Fruit fly (Drosophila melanogaster) whole organism, wandering third instar larva: ENCODE results near the gene Eig71Eh.

Experiments used
- Abd-B ChIP-seq: fragments of >200 bp; optimal IDR thresholded peaks from 2 replicates; lab custom pipeline; 2017; ENCODE audit warnings: missing biosample characterization, missing genetic modification characterization
- CG32264 ChIP-seq: fragments of 200-800 bp; sonication (Bioruptor generic); optimal IDR thresholded peaks from 2 replicates; lab custom pipeline; 2016; ENCODE audit warnings: missing biosample characterization, missing genetic modification characterization
- CG9705 ChIP-seq: fragments of 200-800 bp; sonication (Bioruptor generic); optimal IDR thresholded peaks from 2 replicates; lab custom pipeline; 2018; ENCODE audit warnings: missing biosample characterization, mild to moderate bottlenecking, missing genetic modification characterization
- CrebA ChIP-seq: fragments of 200-800 bp; sonication (Bioruptor generic); optimal IDR thresholded peaks from 2 replicates; lab custom pipeline; 2016; ENCODE audit warnings: missing biosample characterization, mild to moderate bottlenecking, missing genetic modification characterization, borderline replicate concordance
- Dfd ChIP-seq: fragments of >200 bp; optimal IDR thresholded peaks from 2 replicates; lab custom pipeline; 2017; ENCODE audit warnings: missing biosample characterization, missing genetic modification characterization
- Dif ChIP-seq: fragments of 200-275, 200-300 bp; sonication (Bioruptor generic); optimal IDR thresholded peaks from 2 replicates; lab custom pipeline; 2018; ENCODE audit warnings: missing biosample characterization, missing genetic modification characterization; ENCODE audit not compliant: partially characterized antibody
- GATAd ChIP-seq: sonication (Bioruptor generic); optimal IDR thresholded peaks from 2 replicates; lab custom pipeline; 2016; ENCODE audit warnings: missing biosample characterization, missing genetic modification characterization
- HLH106 ChIP-seq: fragments of 200-800 bp; optimal IDR thresholded peaks from 3 replicates; lab custom pipeline; 2019; ENCODE audit warnings: missing biosample characterization, mild to moderate bottlenecking, missing genetic modification characterization, moderate library complexity
- Hnf4 ChIP-seq: fragments of 200-800 bp; sonication (Bioruptor generic); optimal IDR thresholded peaks from 2 replicates; lab custom pipeline; 2016; ENCODE audit warnings: missing biosample characterization, mild to moderate bottlenecking, missing genetic modification characterization
- Hr78 ChIP-seq: fragments of >200 bp; optimal IDR thresholded peaks from 2 replicates; lab custom pipeline; 2017; ENCODE audit warnings: missing biosample characterization, missing genetic modification characterization
- Jra ChIP-seq: sonication (Bioruptor generic); optimal IDR thresholded peaks from 2 replicates; lab custom pipeline; 2016; ENCODE audit warnings: missing biosample characterization, missing genetic modification characterization
- Mio ChIP-seq: sonication (Bioruptor generic); optimal IDR thresholded peaks from 2 replicates; lab custom pipeline; 2016; ENCODE audit warnings: missing biosample characterization, missing genetic modification characterization
- Myc ChIP-seq: fragments of >200 bp; optimal IDR thresholded peaks from 2 replicates; lab custom pipeline; 2017
- N ChIP-seq: fragments of >200 bp; optimal IDR thresholded peaks from 2 replicates; lab custom pipeline; 2018; ENCODE audit warnings: missing biosample characterization, missing external identifiers, missing genetic modification characterization
- OdsH ChIP-seq: fragments of 200-800 bp; sonication (Bioruptor generic); optimal IDR thresholded peaks from 2 replicates; lab custom pipeline; 2016; ENCODE audit warnings: missing biosample characterization, mild to moderate bottlenecking, missing genetic modification characterization
- Rel ChIP-seq, 2 experiments: fragments of 200-800 bp; sonication (Bioruptor generic) in 1 of 2; optimal IDR thresholded peaks; 2 replicates in 1 of 2; 3 replicates in 1 of 2; lab custom pipeline; 2016 to 2019; ENCODE audit warnings: mild to moderate bottlenecking in 2 of 2, missing biosample characterization in 2 of 2, missing genetic modification characterization in 2 of 2, moderate library complexity in 1 of 2
- Sp1 ChIP-seq: fragments of 200-800 bp; sonication (Bioruptor generic); optimal IDR thresholded peaks from 3 replicates; lab custom pipeline; 2019; ENCODE audit warnings: missing biosample characterization, mild to moderate bottlenecking, missing genetic modification characterization, moderate library complexity
- Vsx2 ChIP-seq: fragments of 200-300, 225-300 bp; sonication (Bioruptor generic); optimal IDR thresholded peaks from 2 replicates; lab custom pipeline; 2018; ENCODE audit warnings: missing biosample characterization, missing genetic modification characterization; ENCODE audit not compliant: partially characterized antibody
- br ChIP-seq: fragments of 200-800 bp; sonication (Bioruptor generic); optimal IDR thresholded peaks from 2 replicates; lab custom pipeline; 2016; ENCODE audit warnings: missing biosample characterization, missing genetic modification characterization
- brk ChIP-seq: fragments of 200-800 bp; sonication (Bioruptor generic); optimal IDR thresholded peaks from 2 replicates; lab custom pipeline; 2016; ENCODE audit warnings: missing biosample characterization, mild to moderate bottlenecking, missing genetic modification characterization
- dl ChIP-seq, 2 experiments: fragments of 175-275, 200-275 bp in 1 of 2; fragments of 200-275 bp in 1 of 2; sonication (Bioruptor generic); optimal IDR thresholded peaks; lab custom pipeline; 2018; ENCODE audit warnings: mild to moderate bottlenecking in 2 of 2, missing biosample characterization in 2 of 2, missing genetic modification characterization in 2 of 2, moderate library complexity in 2 of 2; ENCODE audit not compliant: partially characterized antibody in 2 of 2, insufficient read depth in 1 of 2
- dsf ChIP-seq: sonication (Bioruptor generic); optimal IDR thresholded peaks from 2 replicates; lab custom pipeline; 2016; ENCODE audit warnings: missing biosample characterization, missing genetic modification characterization, borderline replicate concordance
- foxo ChIP-seq, 2 experiments: fragments of 200-800 bp; sonication (Bioruptor generic); optimal IDR thresholded peaks; 2 replicates in 1 of 2; 3 replicates in 1 of 2; lab custom pipeline; 2016 to 2017; ENCODE audit warnings: missing biosample characterization in 2 of 2, missing genetic modification characterization in 2 of 2
- h ChIP-seq: fragments of 200-800 bp; sonication (Bioruptor generic); optimal IDR thresholded peaks from 3 replicates; lab custom pipeline; 2016; ENCODE audit warnings: missing biosample characterization, mild to moderate bottlenecking, missing genetic modification characterization
- jim ChIP-seq: fragments of 175-275, 200-325 bp; sonication (Bioruptor generic); optimal IDR thresholded peaks from 2 replicates; lab custom pipeline; 2016; ENCODE audit warnings: missing biosample characterization, mild to moderate bottlenecking, missing genetic modification characterization
- lola ChIP-seq: fragments of >200 bp; optimal IDR thresholded peaks from 2 replicates; lab custom pipeline; 2017; ENCODE audit warnings: missing biosample characterization, missing genetic modification characterization
- pan ChIP-seq: fragments of >200 bp; optimal IDR thresholded peaks from 2 replicates; lab custom pipeline; 2017
- rgr ChIP-seq: fragments of 200-800 bp; sonication (Bioruptor generic); optimal IDR thresholded peaks from 3 replicates; lab custom pipeline; 2016; ENCODE audit warnings: missing biosample characterization, mild to moderate bottlenecking, missing genetic modification characterization
- sage ChIP-seq: fragments of 200-800 bp; sonication (Bioruptor generic); optimal IDR thresholded peaks from 2 replicates; lab custom pipeline; 2016; ENCODE audit warnings: missing biosample characterization, mild to moderate bottlenecking, missing genetic modification characterization
- sv ChIP-seq: fragments of 200-800 bp; sonication (Bioruptor generic); optimal IDR thresholded peaks from 3 replicates; lab custom pipeline; 2016; ENCODE audit warnings: missing biosample characterization, missing genetic modification characterization
- tai ChIP-seq: sonication (Bioruptor generic); optimal IDR thresholded peaks from 2 replicates; lab custom pipeline; 2016; ENCODE audit warnings: missing biosample characterization, missing genetic modification characterization
- usp ChIP-seq: fragments of >200 bp; optimal IDR thresholded peaks from 2 replicates; lab custom pipeline; 2017; ENCODE audit warnings: missing biosample characterization, missing genetic modification characterization
- woc ChIP-seq: sonication (Bioruptor generic); optimal IDR thresholded peaks from 2 replicates; lab custom pipeline; 2016; ENCODE audit warnings: missing biosample characterization, mild to moderate bottlenecking, missing genetic modification characterization

The Eig71Eh gene

DNA sequence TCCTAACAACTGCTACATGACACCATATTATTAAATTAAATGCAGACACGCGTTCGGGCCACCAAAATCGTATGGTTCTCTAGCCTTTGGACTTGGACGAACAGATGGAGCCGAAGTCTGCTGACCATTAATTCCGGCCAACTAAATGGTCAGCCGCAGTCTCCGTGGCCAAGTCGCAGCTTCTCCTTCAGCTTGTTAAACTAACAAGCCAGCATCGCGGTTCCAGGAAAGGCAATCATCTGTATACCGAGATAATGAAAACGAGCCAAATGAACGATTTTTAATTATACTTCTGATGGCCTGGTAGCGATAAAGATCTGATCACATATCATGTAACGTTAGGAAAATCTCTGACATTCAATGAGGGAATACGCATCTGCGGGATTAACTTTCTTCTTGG, 10.7 kb upstream of the Eig71Eh start:
- TF ChIP-seq jim (GFP tag; lab: Kevin White, UChicago) (no peak), HLH106 (tag; lab: Kevin White, UChicago) (no peak), CG9705 (GFP tag; lab: Kevin White, UChicago) (no peak), br (GFP tag; lab: Kevin White, UChicago) (no peak), sage (no peak), Myc (lab: Kevin White, UChicago) (no peak), foxo (GFP tag; optimal IDR thresholded peaks at IDR 0.05; lab: Kevin White, UChicago) (no peak), Mio (no peak), Abd-B (no peak), Dfd (GFP tag; lab: Kevin White, UChicago) (no peak), woc (no peak), CrebA (GFP tag; lab: Kevin White, UChicago) (no peak)

DNA sequence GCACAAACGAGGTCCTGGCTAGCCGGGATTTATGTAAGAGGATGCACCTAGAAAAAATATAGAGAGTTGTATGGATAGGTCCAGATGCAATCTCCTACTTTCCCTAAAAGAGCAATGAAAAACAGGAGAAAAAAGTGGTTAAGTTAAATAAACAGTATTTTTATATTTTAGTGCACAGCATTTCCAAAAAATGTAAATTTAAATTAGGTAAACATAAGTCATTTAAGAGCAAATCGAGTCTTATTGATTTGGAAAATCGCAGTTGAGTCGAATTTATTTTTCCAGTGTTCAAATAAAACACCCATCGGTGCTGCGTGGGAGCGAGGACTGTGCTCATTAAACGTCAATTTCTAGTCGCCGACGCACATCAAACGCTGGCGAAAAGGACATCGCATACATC, 6.5 kb upstream of the Eig71Eh start:
- TF ChIP-seq dl (GFP tag; optimal IDR thresholded peaks at IDR 0.05; lab: Kevin White, UChicago; ENCODE audit: insufficient read depth in 1 of 2, partially characterized antibody in 2 of 2) (no peak), Rel (GFP tag; optimal IDR thresholded peaks at IDR 0.05; lab: Kevin White, UChicago) (no peak), Rel (tag; optimal IDR thresholded peaks at IDR 0.05; lab: Kevin White, UChicago) (no peak), Dfd (GFP tag; lab: Kevin White, UChicago) (no peak), pan (lab: Kevin White, UChicago) (no peak), Vsx2 (GFP tag; lab: Kevin White, UChicago) (no peak), foxo (GFP tag; optimal IDR thresholded peaks at IDR 0.05; lab: Kevin White, UChicago) (no peak), usp (GFP tag; lab: Kevin White, UChicago) (no peak), brk (no peak), tai (GFP tag; lab: Kevin White, UChicago) (no peak), HLH106 (tag; lab: Kevin White, UChicago) (no peak), N (no peak), CrebA (GFP tag; lab: Kevin White, UChicago) (no peak)

DNA sequence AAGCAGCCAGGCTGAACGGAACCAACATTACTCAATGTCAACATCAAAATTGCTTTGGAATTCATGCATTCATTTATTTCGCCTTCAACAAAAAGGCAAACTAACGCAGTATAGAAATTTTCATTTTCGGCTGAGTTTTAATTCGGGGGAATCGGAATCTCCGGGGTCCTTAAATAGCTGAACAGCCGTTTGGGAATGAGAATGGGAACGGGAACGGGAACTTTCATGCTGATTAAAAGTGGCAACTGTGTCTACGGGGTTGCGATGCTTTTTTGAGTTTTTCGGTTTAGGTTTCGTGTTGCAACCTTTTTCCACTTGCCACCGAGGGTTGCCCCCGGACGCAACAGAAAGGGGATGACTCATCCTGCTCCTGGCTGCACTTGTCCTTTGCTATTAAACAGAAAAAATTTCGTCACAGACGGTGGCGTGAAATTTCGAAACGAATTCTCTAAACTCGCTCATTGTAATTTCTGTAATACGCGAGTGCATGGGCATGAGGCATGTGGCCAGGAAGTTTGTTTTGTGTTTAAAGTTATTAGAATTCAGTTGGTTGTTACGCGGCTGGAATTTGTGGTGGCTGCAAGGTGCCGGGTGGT, 5.1 kb upstream of the Eig71Eh start:
- no peak for TF ChIP-seq OdsH (GFP tag; lab: Kevin White, UChicago)
- no peak for TF ChIP-seq Dif (GFP tag; lab: Kevin White, UChicago)
- no peak for TF ChIP-seq GATAd (GFP tag; lab: Kevin White, UChicago)
- no peak for TF ChIP-seq h (GFP tag; lab: Kevin White, UChicago)
- TF ChIP-seq Mio, result no peak
- no peak for TF ChIP-seq Dfd (GFP tag; lab: Kevin White, UChicago)
- no peak for TF ChIP-seq tai (GFP tag; lab: Kevin White, UChicago)
- TF ChIP-seq CG32264 (GFP tag; lab: Kevin White, UChicago), result no peak
- no peak for TF ChIP-seq br (GFP tag; lab: Kevin White, UChicago)
- TF ChIP-seq N, result no peak
- TF ChIP-seq Rel (GFP tag; optimal IDR thresholded peaks at IDR 0.05; lab: Kevin White, UChicago), result no peak
- TF ChIP-seq Rel (tag; optimal IDR thresholded peaks at IDR 0.05; lab: Kevin White, UChicago), result no peak
- no peak for TF ChIP-seq dl (GFP tag; optimal IDR thresholded peaks at IDR 0.05; lab: Kevin White, UChicago; ENCODE audit: insufficient read depth in 1 of 2, partially characterized antibody in 2 of 2)
- no peak for TF ChIP-seq Abd-B
- no peak for TF ChIP-seq dsf (GFP tag; lab: Kevin White, UChicago)
- no peak for TF ChIP-seq usp (GFP tag; lab: Kevin White, UChicago)
- TF ChIP-seq Hr78 (GFP tag; lab: Kevin White, UChicago), result no peak
- TF ChIP-seq sv (GFP tag; lab: Kevin White, UChicago), result no peak
- TF ChIP-seq CrebA (GFP tag; lab: Kevin White, UChicago), result no peak
- no peak for TF ChIP-seq rgr (GFP tag; lab: Kevin White, UChicago)

DNA sequence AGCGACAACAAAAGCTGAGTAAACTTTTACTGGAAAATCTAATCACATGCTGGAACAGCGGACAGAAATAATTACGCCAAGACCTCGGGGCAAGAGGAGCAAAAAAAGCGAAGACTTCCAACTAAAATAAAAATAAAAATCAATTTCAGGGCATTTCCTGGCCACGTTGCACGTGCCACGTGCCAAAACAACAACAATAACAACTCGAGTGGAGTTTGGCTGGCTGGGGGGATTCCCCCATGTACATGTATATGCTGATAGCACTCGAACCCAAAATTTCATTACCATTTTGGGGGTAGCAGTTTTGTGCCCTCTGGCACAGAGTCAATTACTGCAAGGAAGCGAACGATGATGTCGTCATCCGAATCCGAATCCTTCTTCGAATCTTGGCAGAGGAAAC, 3.3 kb upstream of the Eig71Eh start:
- no peak for TF ChIP-seq lola (GFP tag; lab: Kevin White, UChicago)

DNA sequence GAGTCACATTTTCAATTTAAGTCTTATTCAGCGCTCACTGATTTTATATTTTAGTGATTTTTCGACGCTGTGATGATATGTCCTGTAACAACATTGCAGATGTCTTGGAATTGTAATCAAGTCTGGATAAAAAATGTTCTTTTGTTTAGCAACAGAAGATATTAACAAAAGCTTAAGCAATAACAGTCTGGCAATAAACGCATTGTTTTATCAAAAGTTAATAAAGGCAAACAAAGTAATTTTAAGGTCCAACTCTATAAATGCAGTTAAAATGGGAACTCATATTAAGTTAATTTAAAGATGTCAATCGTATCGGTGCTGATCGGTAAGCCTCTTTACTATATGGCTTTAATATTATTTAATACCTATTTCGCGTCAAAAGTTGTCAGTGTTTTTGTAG, 2.3 kb upstream of the Eig71Eh start, which contains the start of gene CG43082:
CG43082 (plus strand) TSS at position 301 of the 400 bp plus-strand sequence.
- no peak for TF ChIP-seq Dfd (GFP tag; lab: Kevin White, UChicago)
- TF ChIP-seq foxo (GFP tag; optimal IDR thresholded peaks at IDR 0.05; lab: Kevin White, UChicago), result no peak
- TF ChIP-seq pan (lab: Kevin White, UChicago), result no peak
- TF ChIP-seq GATAd (GFP tag; lab: Kevin White, UChicago), result no peak
- TF ChIP-seq Rel (GFP tag; optimal IDR thresholded peaks at IDR 0.05; lab: Kevin White, UChicago), result no peak
- no peak for TF ChIP-seq Rel (tag; optimal IDR thresholded peaks at IDR 0.05; lab: Kevin White, UChicago)
- no peak for TF ChIP-seq Sp1
- no peak for TF ChIP-seq sage
- TF ChIP-seq usp (GFP tag; lab: Kevin White, UChicago), result no peak
- TF ChIP-seq woc, result no peak
- no peak for TF ChIP-seq rgr (GFP tag; lab: Kevin White, UChicago)
- TF ChIP-seq Dif (GFP tag; lab: Kevin White, UChicago), result no peak
- no peak for TF ChIP-seq Mio
- no peak for TF ChIP-seq h (GFP tag; lab: Kevin White, UChicago)
- no peak for TF ChIP-seq N
- no peak for TF ChIP-seq Jra
- TF ChIP-seq dsf (GFP tag; lab: Kevin White, UChicago), result no peak
- no peak for TF ChIP-seq Hnf4 (GFP tag; lab: Kevin White, UChicago)
- no peak for TF ChIP-seq OdsH (GFP tag; lab: Kevin White, UChicago)
- TF ChIP-seq CG9705 (GFP tag; lab: Kevin White, UChicago), result no peak
- TF ChIP-seq, all 38 proteins: peak for 0
